Fruit fly (Drosophila melanogaster) whole organism, prepupa: ENCODE measurements around the gene Sems.

Source experiments
- CG11902 ChIP-seq: fragments of 200-800 bp; sonication (Bioruptor generic); optimal IDR thresholded peaks from 3 replicates; lab custom pipeline; 2016; ENCODE audit warnings: missing biosample characterization, missing genetic modification characterization
- CG3032 ChIP-seq: fragments of 200-800 bp; optimal IDR thresholded peaks from 2 replicates; lab custom pipeline; 2019; ENCODE audit warnings: missing biosample characterization, mild to moderate bottlenecking, missing genetic modification characterization, moderate library complexity
- CG32006 ChIP-seq: fragments of 200-800 bp; sonication (Bioruptor generic); optimal IDR thresholded peaks from 3 replicates; lab custom pipeline; 2017; ENCODE audit warnings: missing biosample characterization, mild to moderate bottlenecking, missing genetic modification characterization
- CG34406 ChIP-seq: fragments of 200-800 bp; sonication (Bioruptor generic); optimal IDR thresholded peaks from 3 replicates; lab custom pipeline; 2016; ENCODE audit warnings: missing biosample characterization, missing genetic modification characterization
- CG3919 ChIP-seq: fragments of 200-800 bp; sonication (Bioruptor generic); optimal IDR thresholded peaks from 3 replicates; lab custom pipeline; 2016; ENCODE audit warnings: missing biosample characterization, missing genetic modification characterization
- CG4318 ChIP-seq: fragments of 200-800 bp; sonication (Bioruptor generic); optimal IDR thresholded peaks from 3 replicates; lab custom pipeline; 2017; ENCODE audit warnings: missing biosample characterization, mild to moderate bottlenecking, missing genetic modification characterization
- CG6808 ChIP-seq: fragments of 200-800 bp; sonication (Bioruptor generic); optimal IDR thresholded peaks from 3 replicates; lab custom pipeline; 2017; ENCODE audit warnings: missing biosample characterization, missing genetic modification characterization, mild to moderate bottlenecking, moderate library complexity, missing genetic modification reagents
- CG6854 ChIP-seq: fragments of 200-800 bp; sonication (Bioruptor generic); optimal IDR thresholded peaks from 2 replicates; lab custom pipeline; 2017; ENCODE audit warnings: missing biosample characterization, mild to moderate bottlenecking, missing genetic modification characterization
- Hr38 ChIP-seq: sonication (Bioruptor generic); optimal IDR thresholded peaks from 2 replicates; lab custom pipeline; 2016; ENCODE audit warnings: missing biosample characterization, missing genetic modification characterization
- Smox ChIP-seq: fragments of 200-800 bp; sonication (Bioruptor generic); optimal IDR thresholded peaks from 3 replicates; lab custom pipeline; 2016; ENCODE audit warnings: missing biosample characterization, missing genetic modification characterization
- esn ChIP-seq: fragments of 200-800 bp; sonication (Bioruptor generic); optimal IDR thresholded peaks from 2 replicates; lab custom pipeline; 2016; ENCODE audit warnings: missing biosample characterization, mild to moderate bottlenecking, missing genetic modification characterization, moderate library complexity
- fd59A ChIP-seq: fragments of 200-800 bp; sonication (Bioruptor generic); optimal IDR thresholded peaks from 2 replicates; lab custom pipeline; 2017; ENCODE audit warnings: missing biosample characterization, mild to moderate bottlenecking, missing genetic modification characterization, missing genetic modification reagents
- ss ChIP-seq, 2 experiments: fragments of 200-800 bp; sonication (Bioruptor generic); optimal IDR thresholded peaks; 2 replicates in 1 of 2; 3 replicates in 1 of 2; lab custom pipeline; 2017 to 2018; ENCODE audit warnings: mild to moderate bottlenecking in 2 of 2, missing biosample characterization in 2 of 2, missing genetic modification characterization in 2 of 2, moderate library complexity in 1 of 2
- topi ChIP-seq: fragments of 200-800 bp; sonication (Bioruptor generic); optimal IDR thresholded peaks from 3 replicates; lab custom pipeline; 2016; ENCODE audit warnings: missing biosample characterization, missing genetic modification characterization

- no peak for TF ChIP-seq CG11902 (GFP tag; lab: Kevin White, UChicago)
- no peak for TF ChIP-seq fd59A (GFP tag; lab: Kevin White, UChicago)
- no peak for TF ChIP-seq CG6808 (GFP tag; lab: Kevin White, UChicago)
- peak; percentile 26 for TF ChIP-seq CG32006 (GFP tag; lab: Kevin White, UChicago)
- TF ChIP-seq esn (GFP tag; lab: Kevin White, UChicago), result no peak
- TF ChIP-seq topi (GFP tag; lab: Kevin White, UChicago), result no peak
- TF ChIP-seq CG3032 (tag; lab: Kevin White, UChicago), result no peak
- no peak for TF ChIP-seq CG34406 (GFP tag; lab: Kevin White, UChicago)
- no peak for TF ChIP-seq ss (GFP tag; optimal IDR thresholded peaks at IDR 0.05; lab: Kevin White, UChicago)
- no peak for TF ChIP-seq CG3919 (GFP tag; lab: Kevin White, UChicago)
- no peak for TF ChIP-seq CG6854 (GFP tag; lab: Kevin White, UChicago)
- no peak for TF ChIP-seq CG4318 (GFP tag; lab: Kevin White, UChicago)
- TF ChIP-seq Hr38 (GFP tag; lab: Kevin White, UChicago), result no peak
- no peak for TF ChIP-seq Smox (GFP tag; lab: Kevin White, UChicago)
These were observed 20.6 kb upstream of the Sems start for dm6 chr3L:20976967-20977720.
